Worm (Caenorhabditis elegans): Measurements from ENCODE around the gene tbc-1.

The tbc-1 gene

DNA sequence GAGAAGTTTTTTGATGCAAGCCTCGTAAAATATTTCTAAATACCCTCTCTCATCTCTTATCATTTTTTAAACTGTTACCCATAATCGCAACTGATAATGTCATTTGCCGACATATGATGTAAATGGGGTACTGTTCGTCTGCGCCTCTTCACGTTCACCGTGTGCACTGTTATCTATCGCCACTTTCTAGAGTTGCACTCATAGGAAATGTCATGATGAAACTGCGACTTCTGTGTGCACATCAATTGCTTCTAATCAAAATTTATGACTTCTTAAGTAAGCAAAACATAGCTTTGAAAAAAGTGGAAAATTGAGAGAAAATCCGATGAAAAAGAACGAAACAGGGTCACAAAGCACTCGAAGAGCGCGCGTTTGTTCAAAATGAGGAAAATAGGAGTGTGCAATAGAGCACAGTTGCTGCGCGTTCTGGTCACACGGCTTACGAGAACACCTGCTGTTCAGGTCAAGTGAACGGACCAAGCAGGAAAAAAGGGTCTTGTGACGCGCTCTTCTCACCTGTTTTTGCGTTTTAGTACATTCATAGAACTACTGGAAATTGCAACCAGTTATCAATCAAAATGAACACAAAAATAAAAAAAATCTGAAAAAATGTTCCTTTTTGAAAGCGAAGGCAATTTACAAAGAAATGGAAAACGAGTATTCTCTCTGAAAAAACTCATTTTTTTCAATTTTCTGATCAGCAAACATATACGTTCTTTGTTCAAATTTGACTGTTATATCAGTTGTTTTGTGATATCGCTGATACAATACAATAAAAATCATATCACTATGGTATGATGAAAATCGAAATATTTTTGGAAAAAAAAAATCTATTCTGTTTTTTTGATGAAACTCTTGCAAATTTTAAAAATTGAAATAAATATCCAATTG, 23.8 kb upstream of the tbc-1 start:
- TF ChIP-seq arid-1 (GFP tag; conservative IDR thresholded peaks at IDR 0.05): no peak
- no peak for TF ChIP-seq unc-130 (GFP tag; optimal IDR thresholded peaks at IDR 0.05)
- TF ChIP-seq daf-19 (GFP tag; conservative IDR thresholded peaks at IDR 0.05): no peak
- TF ChIP-seq F44E2.7 (GFP tag; IDR thresholded peaks at IDR 0.05): no peak
- TF ChIP-seq daf-12 (tag; optimal IDR thresholded peaks at IDR 0.05): no peak
- TF ChIP-seq pha-4 (GFP tag; IDR thresholded peaks at IDR 0.05): no peak
- TF ChIP-seq pha-4 (tag; optimal IDR thresholded peaks at IDR 0.05): no peak
- TF ChIP-seq hlh-11 (tag; optimal IDR thresholded peaks at IDR 0.05): peak; percentile 84
- no peak for TF ChIP-seq Y75B8A.6 (GFP tag; IDR thresholded peaks at IDR 0.05)
- no peak for TF ChIP-seq zag-1 (tag; optimal IDR thresholded peaks at IDR 0.05)
- TF ChIP-seq F37D6.2 (tag; optimal IDR thresholded peaks at IDR 0.05): no peak
- peak in 1 of 2 experiments; percentile 11 for TF ChIP-seq hif-1 (tag; optimal IDR thresholded peaks at IDR 0.05)
- TF ChIP-seq T20F7.1 (GFP tag; optimal IDR thresholded peaks at IDR 0.05): peak; percentile 52
- TF ChIP-seq unc-62 (GFP tag; optimal IDR thresholded peaks at IDR 0.05 in 1 of 2): peak; percentile 11 to 93
- TF ChIP-seq unc-62 (tag; optimal IDR thresholded peaks at IDR 0.05): no peak
- no peak for TF ChIP-seq nhr-25 (tag; optimal IDR thresholded peaks at IDR 0.05; ENCODE audit: borderline replicate concordance, insufficient read depth)
- no peak for TF ChIP-seq F49E8.2 (tag; optimal IDR thresholded peaks at IDR 0.05; ENCODE audit: borderline replicate concordance)
- peak; percentile 84 for TF ChIP-seq dve-1 (tag; optimal IDR thresholded peaks at IDR 0.05; ENCODE audit: insufficient read depth)
- TF ChIP-seq aly-2 (tag; optimal IDR thresholded peaks at IDR 0.05): no peak
- TF ChIP-seq ceh-28 (tag; optimal IDR thresholded peaks at IDR 0.05): no peak
- TF ChIP-seq nhr-102 (tag; optimal IDR thresholded peaks at IDR 0.05): peak; percentile 71
- TF ChIP-seq madf-5 (GFP tag; IDR thresholded peaks at IDR 0.05): no peak
- no peak for TF ChIP-seq sdz-12 (GFP tag; optimal IDR thresholded peaks at IDR 0.05)
- TF ChIP-seq ceh-20 (GFP tag; IDR thresholded peaks at IDR 0.05): no peak
- peak; percentile 81; the same call in 1 of the 2 replicates for TF ChIP-seq php-3 (GFP tag; IDR thresholded peaks at IDR 0.05)
- no peak for TF ChIP-seq lir-3 (tag; optimal IDR thresholded peaks at IDR 0.05)
- TF ChIP-seq pqm-1 (tag; optimal IDR thresholded peaks at IDR 0.05): peak; percentile 88
- no peak for TF ChIP-seq cey-2 (tag; optimal IDR thresholded peaks at IDR 0.05; ENCODE audit: borderline replicate concordance, insufficient read depth)
- no peak for TF ChIP-seq unc-39 (tag; optimal IDR thresholded peaks at IDR 0.05)
- TF ChIP-seq ces-1 (GFP tag; optimal IDR thresholded peaks at IDR 0.05): no peak
- no peak for TF ChIP-seq fkh-10 (GFP tag; optimal IDR thresholded peaks at IDR 0.05)
- no peak for TF ChIP-seq snpc-1.2 (GFP tag; IDR thresholded peaks at IDR 0.05)
- TF ChIP-seq lin-39 (tag; optimal IDR thresholded peaks at IDR 0.05): no peak
- no peak for TF ChIP-seq dpl-1 (GFP tag; optimal IDR thresholded peaks at IDR 0.05)
- TF ChIP-seq T26A8.4 (GFP tag; IDR thresholded peaks at IDR 0.05): no peak
- no peak for TF ChIP-seq R02D3.7 (tag; optimal IDR thresholded peaks at IDR 0.05)
- no peak for TF ChIP-seq jun-1 (tag; optimal IDR thresholded peaks at IDR 0.05)
- no peak for TF ChIP-seq ceh-62 (tag; optimal IDR thresholded peaks at IDR 0.05)
- no peak for TF ChIP-seq mdl-1 (tag; optimal IDR thresholded peaks at IDR 0.05)
- TF ChIP-seq saeg-2 (GFP tag; IDR thresholded peaks at IDR 0.05): no peak
- no peak for TF ChIP-seq zfp-2 (tag; optimal IDR thresholded peaks at IDR 0.05)
- TF ChIP-seq daf-8 (GFP tag; IDR thresholded peaks at IDR 0.05): no peak
- no peak for TF ChIP-seq lim-7 (GFP tag; IDR thresholded peaks at IDR 0.05)
- TF ChIP-seq mep-1 (tag; optimal IDR thresholded peaks at IDR 0.05): peak; percentile 31
- TF ChIP-seq nhr-6 (tag; optimal IDR thresholded peaks at IDR 0.05): no peak
- no peak for TF ChIP-seq nhr-11 (tag; optimal IDR thresholded peaks at IDR 0.05)
- TF ChIP-seq tag-97 (GFP tag; IDR thresholded peaks at IDR 0.05): no peak
- TF ChIP-seq mxl-2 (GFP tag; conservative IDR thresholded peaks at IDR 0.05): no peak
- TF ChIP-seq nhr-111 (GFP tag; optimal IDR thresholded peaks at IDR 0.05): no peak
- TF ChIP-seq ZK337.2 (GFP tag; IDR thresholded peaks at IDR 0.05): no peak
